Worm (Caenorhabditis elegans) whole organism, mixed stage, embryonic: Measurements from ENCODE around the gene tmd-2.
A peak's percentile ranks its signal among the peaks of the same experiment; 100 is the strongest.

Source experiments
- M03D4.4 ChIP-seq: sonication (generic microtip); optimal IDR thresholded peaks from 2 replicates; lab custom pipeline; 2017; ENCODE audit warnings: mild to moderate bottlenecking, missing genetic modification characterization, missing compliant biosample characterization
- bed-3 ChIP-seq: fragments of 200-800 bp; sonication (Bioruptor generic); optimal IDR thresholded peaks from 3 replicates; lab custom pipeline; 2018; ENCODE audit warnings: mild to moderate bottlenecking, missing genetic modification characterization, moderate library complexity, missing compliant biosample characterization
- ceh-39 ChIP-seq: fragments of 150-350 bp; optimal IDR thresholded peaks from 2 replicates; lab custom pipeline; 2014; ENCODE audit warnings: missing biosample characterization, missing genetic modification characterization
- ceh-43 ChIP-seq: fragments of 200-800 bp; sonication (Bioruptor generic); optimal IDR thresholded peaks from 2 replicates; lab custom pipeline; 2018; ENCODE audit warnings: mild to moderate bottlenecking, missing genetic modification characterization, moderate library complexity, missing compliant biosample characterization
- ceh-83 ChIP-seq: fragments of 200-800 bp; sonication (Bioruptor generic); optimal IDR thresholded peaks from 2 replicates; lab custom pipeline; 2018; ENCODE audit warnings: mild to moderate bottlenecking, missing genetic modification characterization, missing compliant biosample characterization
- ces-1 ChIP-seq: fragments of 150-350 bp; optimal IDR thresholded peaks from 2 replicates; lab custom pipeline; 2014; ENCODE audit warnings: missing biosample characterization, missing genetic modification reagents, missing genetic modification characterization
- cnd-1 ChIP-seq: fragments of 200-800 bp; sonication (Bioruptor generic); optimal IDR thresholded peaks from 2 replicates; lab custom pipeline; 2018; ENCODE audit warnings: mild to moderate bottlenecking, missing genetic modification characterization, missing compliant biosample characterization
- drap-1 ChIP-seq: fragments of 200-800 bp; sonication (Bioruptor generic); optimal IDR thresholded peaks from 3 replicates; lab custom pipeline; 2018; ENCODE audit warnings: mild to moderate bottlenecking, missing genetic modification characterization, missing compliant biosample characterization
- elt-1 ChIP-seq: sonication (generic microtip); optimal IDR thresholded peaks from 2 replicates; lab custom pipeline; 2017; ENCODE audit warnings: missing genetic modification characterization, mild to moderate bottlenecking, missing compliant biosample characterization, antibody characterized with exemption, moderate library complexity, borderline replicate concordance; ENCODE audit not compliant: insufficient read depth
- flh-1 ChIP-seq: fragments of 200-800 bp; sonication (Bioruptor generic); optimal IDR thresholded peaks from 2 replicates; lab custom pipeline; 2018; ENCODE audit warnings: mild to moderate bottlenecking, missing genetic modification characterization, moderate library complexity, missing compliant biosample characterization
- ham-2 ChIP-seq: fragments of 200-800 bp; sonication (Bioruptor generic); optimal IDR thresholded peaks from 2 replicates; lab custom pipeline; 2018; ENCODE audit warnings: mild to moderate bottlenecking, missing genetic modification characterization, missing compliant biosample characterization
- hlh-1 ChIP-seq: fragments of 150-350 bp; optimal IDR thresholded peaks from 2 replicates; lab custom pipeline; 2014; ENCODE audit warnings: missing biosample characterization, missing genetic modification reagents, missing genetic modification characterization
- lin-13 ChIP-seq: fragments of 150-350 bp; optimal IDR thresholded peaks from 2 replicates; lab custom pipeline; 2014; ENCODE audit warnings: missing biosample characterization, missing genetic modification characterization
- lin-32 ChIP-seq: fragments of 200-800 bp; sonication (Bioruptor generic); optimal IDR thresholded peaks from 2 replicates; lab custom pipeline; 2018; ENCODE audit warnings: mild to moderate bottlenecking, missing genetic modification characterization, missing compliant biosample characterization
- lsy-2 ChIP-seq: fragments of 150-350 bp; optimal IDR thresholded peaks from 2 replicates; lab custom pipeline; 2014; ENCODE audit warnings: missing biosample characterization, missing genetic modification characterization
- mab-5 ChIP-seq: fragments of 150-350 bp; optimal IDR thresholded peaks from 2 replicates; lab custom pipeline; 2014; ENCODE audit warnings: missing biosample characterization, missing genetic modification characterization
- mep-1 ChIP-seq: fragments of 150-350 bp; optimal IDR thresholded peaks from 2 replicates; lab custom pipeline; 2017; ENCODE audit warnings: missing biosample characterization, missing genetic modification reagents, missing genetic modification characterization, inconsistent platforms
- mls-2 ChIP-seq: sonication (generic microtip); optimal IDR thresholded peaks from 2 replicates; lab custom pipeline; 2016; ENCODE audit warnings: mild to moderate bottlenecking, missing genetic modification characterization, moderate library complexity, missing compliant biosample characterization
- nhr-12 ChIP-seq: fragments of 150-350 bp; optimal IDR thresholded peaks from 2 replicates; lab custom pipeline; 2014; ENCODE audit warnings: missing biosample characterization, missing genetic modification characterization
- nhr-2 ChIP-seq: fragments of 150-350 bp; optimal IDR thresholded peaks from 2 replicates; lab custom pipeline; 2014; ENCODE audit warnings: missing biosample characterization, missing genetic modification characterization
- nhr-237 ChIP-seq: fragments of 150-350 bp; optimal IDR thresholded peaks from 2 replicates; lab custom pipeline; 2014; ENCODE audit warnings: missing biosample characterization, missing genetic modification characterization
- nhr-76 ChIP-seq: sonication (generic microtip); optimal IDR thresholded peaks from 2 replicates; lab custom pipeline; 2017; ENCODE audit warnings: missing biosample characterization, missing genetic modification characterization
- pha-4 ChIP-seq: fragments of 150-350 bp; optimal IDR thresholded peaks from 2 replicates; lab custom pipeline; 2018; ENCODE audit warnings: missing biosample characterization, missing genetic modification reagents, missing genetic modification characterization
- sem-2 ChIP-seq: fragments of 200-800 bp; sonication (Bioruptor generic); optimal IDR thresholded peaks from 2 replicates; lab custom pipeline; 2018; ENCODE audit warnings: mild to moderate bottlenecking, missing genetic modification characterization, missing compliant biosample characterization
- snpc-4 ChIP-seq: fragments of 150-350 bp; optimal IDR thresholded peaks from 2 replicates; lab custom pipeline; 2014; ENCODE audit warnings: missing biosample characterization, missing genetic modification characterization
- sptf-1 ChIP-seq: sonication (generic microtip); optimal IDR thresholded peaks from 2 replicates; lab custom pipeline; 2017; ENCODE audit warnings: mild to moderate bottlenecking, missing genetic modification characterization, moderate library complexity, missing compliant biosample characterization
- tbx-8 ChIP-seq: fragments of 200-800 bp; sonication (Bioruptor generic); optimal IDR thresholded peaks from 2 replicates; lab custom pipeline; 2018; ENCODE audit warnings: mild to moderate bottlenecking, missing genetic modification characterization, moderate library complexity, missing compliant biosample characterization
- unc-120 ChIP-seq: sonication (generic microtip); optimal IDR thresholded peaks from 2 replicates; lab custom pipeline; 2017; ENCODE audit warnings: missing genetic modification characterization, missing compliant biosample characterization; ENCODE audit not compliant: poor library complexity, severe bottlenecking
- unc-39 ChIP-seq: fragments of 150-350 bp; optimal IDR thresholded peaks from 2 replicates; lab custom pipeline; 2014; ENCODE audit warnings: missing biosample characterization, missing genetic modification characterization
- unc-62 ChIP-seq: fragments of 150-350 bp; optimal IDR thresholded peaks from 2 replicates; lab custom pipeline; 2014; ENCODE audit warnings: missing biosample characterization, missing genetic modification reagents, missing genetic modification characterization
- zip-8 ChIP-seq: fragments of 150-350 bp; optimal IDR thresholded peaks from 2 replicates; lab custom pipeline; 2014; ENCODE audit warnings: missing biosample characterization, missing genetic modification characterization
- ztf-11 ChIP-seq: fragments of 150-350 bp; optimal IDR thresholded peaks from 2 replicates; lab custom pipeline; 2014; ENCODE audit warnings: missing biosample characterization, missing genetic modification characterization

Gene tmd-2

DNA sequence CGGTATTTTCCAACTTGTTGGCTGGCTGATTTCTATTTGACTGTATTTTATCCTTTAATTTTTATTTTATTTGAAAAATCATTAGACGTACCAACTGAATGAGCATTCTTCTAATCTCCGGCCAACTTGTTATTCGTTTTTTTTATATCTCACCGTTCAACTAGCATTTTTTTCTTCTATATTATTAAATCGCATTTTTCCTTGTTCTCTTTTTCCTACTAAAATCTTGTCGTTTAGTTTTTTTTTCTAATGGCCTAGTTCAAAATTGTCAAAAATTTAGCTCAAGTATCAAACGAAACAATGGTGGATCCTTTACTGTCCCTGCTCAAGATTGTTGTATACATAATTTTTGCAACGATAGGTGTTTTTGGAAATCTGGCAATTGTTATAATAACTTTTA lies 16.9 kb downstream of the tmd-2 start, which contains the start of gene srsx-22:
Gene srsx-22, plus strand, starts transcription at position 301 of the 400 bp plus-strand sequence.
- TF ChIP-seq nhr-12 (tag; lab: Kevin White, UChicago): no peak

ce11 chrV:8355435-8356212 lies 21.2 kb downstream of the tmd-2 start, which contains the start of gene mom-2:
Gene mom-2, plus strand, starts transcription at chrV:8355988.
- no peak for TF ChIP-seq nhr-76 (tag; lab: Kevin White, UChicago)
- TF ChIP-seq mep-1: no peak
- no peak for TF ChIP-seq nhr-2 (tag; lab: Kevin White, UChicago)
- no peak for TF ChIP-seq mls-2 (tag; lab: Kevin White, UChicago)
- no peak for TF ChIP-seq ceh-83 (GFP tag; lab: Kevin White, UChicago)
- no peak for TF ChIP-seq drap-1 (GFP tag; lab: Kevin White, UChicago)
- no peak for TF ChIP-seq zip-8 (tag; lab: Kevin White, UChicago)
- no peak for TF ChIP-seq sem-2 (GFP tag; lab: Kevin White, UChicago)
- no peak for TF ChIP-seq unc-120 (tag; lab: Kevin White, UChicago)
- no peak for TF ChIP-seq unc-62
- no peak for TF ChIP-seq lsy-2 (tag; lab: Kevin White, UChicago)
- TF ChIP-seq ztf-11 (tag; lab: Kevin White, UChicago): no peak
- TF ChIP-seq cnd-1 (tag; lab: Kevin White, UChicago): no peak
- no peak for TF ChIP-seq pha-4

- no peak for TF ChIP-seq mab-5 (tag; lab: Kevin White, UChicago)
- TF ChIP-seq cnd-1 (tag; lab: Kevin White, UChicago): no peak
- TF ChIP-seq unc-39: no peak
- no peak for TF ChIP-seq tbx-8 (GFP tag; lab: Kevin White, UChicago)
- TF ChIP-seq flh-1 (GFP tag; lab: Kevin White, UChicago): no peak
- no peak for TF ChIP-seq zip-8 (tag; lab: Kevin White, UChicago)
- no peak for TF ChIP-seq drap-1 (GFP tag; lab: Kevin White, UChicago)
- TF ChIP-seq sptf-1 (tag; lab: Kevin White, UChicago): no peak
- no peak for TF ChIP-seq lsy-2 (tag; lab: Kevin White, UChicago)
- TF ChIP-seq bed-3: no peak
- TF ChIP-seq snpc-4 (tag; lab: Kevin White, UChicago): no peak
- TF ChIP-seq ceh-43 (GFP tag; lab: Kevin White, UChicago): no peak
- TF ChIP-seq lin-13 (tag; lab: Kevin White, UChicago): no peak
- no peak for TF ChIP-seq ceh-39
Measured at ce11 chrV:8357756-8358155, 23.3 kb downstream of the tmd-2 start.

DNA sequence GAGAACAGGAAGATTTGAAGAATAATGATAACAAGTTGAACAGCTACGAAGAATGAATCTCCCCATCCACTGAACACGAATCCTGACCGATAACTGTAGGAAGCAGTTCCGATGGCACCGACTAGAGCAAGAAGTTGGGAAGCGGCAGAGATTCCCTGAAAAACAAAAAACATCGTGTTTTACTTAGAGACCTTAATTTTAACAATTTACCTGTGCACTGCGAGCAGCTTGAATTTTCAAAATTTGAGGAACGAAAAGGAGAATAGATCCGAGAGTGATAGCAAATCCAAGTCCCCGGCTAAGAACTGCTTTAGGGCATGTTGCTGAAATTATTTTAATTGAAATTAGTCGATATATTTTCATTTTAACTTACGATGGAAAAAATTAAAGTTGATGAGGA lies 24.2 kb downstream of the tmd-2 start:
- TF ChIP-seq M03D4.4 (tag; lab: Kevin White, UChicago) (no peak), tbx-8 (GFP tag; lab: Kevin White, UChicago) (no peak), ztf-11 (tag; lab: Kevin White, UChicago) (no peak), unc-62 (no peak), pha-4 (no peak), lsy-2 (tag; lab: Kevin White, UChicago) (no peak), nhr-2 (tag; lab: Kevin White, UChicago) (no peak), hlh-1 (tag; lab: Kevin White, UChicago) (no peak), ham-2 (no peak), mep-1 (no peak), unc-120 (tag; lab: Kevin White, UChicago) (no peak), snpc-4 (tag; lab: Kevin White, UChicago) (no peak), drap-1 (GFP tag; lab: Kevin White, UChicago) (no peak), cnd-1 (tag; lab: Kevin White, UChicago) (no peak), lin-32 (GFP tag; lab: Kevin White, UChicago) (no peak)

DNA sequence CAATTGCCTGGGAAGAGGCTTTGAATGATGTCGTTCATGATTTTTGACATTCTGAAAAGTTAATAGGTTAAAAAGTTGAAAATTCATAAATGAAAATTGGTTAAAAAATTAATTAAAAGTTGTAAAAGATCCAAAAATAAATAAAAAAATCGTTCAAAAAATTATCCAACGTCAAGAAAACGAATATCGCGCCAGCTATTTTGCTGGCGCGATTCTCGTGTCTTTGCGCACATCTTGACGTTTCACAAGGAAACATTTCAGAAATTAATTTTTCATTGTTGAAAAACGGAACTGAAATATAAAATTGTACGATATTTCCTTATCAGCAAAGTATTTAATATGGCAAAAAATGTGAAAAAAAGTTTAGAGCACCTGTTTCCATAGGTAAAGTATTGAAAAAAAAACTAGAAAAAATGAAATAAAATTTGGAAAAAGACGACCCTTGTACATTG lies 24.7 kb downstream of the tmd-2 start, which contains the start of gene mpdu-1:
Gene mpdu-1, minus strand, starts transcription at position 51 of the 452 bp plus-strand sequence.
- TF ChIP-seq lsy-2 (tag; lab: Kevin White, UChicago): peak; percentile 23
- TF ChIP-seq ceh-43 (GFP tag; lab: Kevin White, UChicago): no peak
- TF ChIP-seq ces-1: peak; percentile 49
- TF ChIP-seq pha-4: peak; percentile 4
- no peak for TF ChIP-seq sem-2 (GFP tag; lab: Kevin White, UChicago)
- TF ChIP-seq elt-1 (tag; lab: Kevin White, UChicago): no peak
- TF ChIP-seq drap-1 (GFP tag; lab: Kevin White, UChicago): no peak
- no peak for TF ChIP-seq nhr-2 (tag; lab: Kevin White, UChicago)
- no peak for TF ChIP-seq nhr-237
- TF ChIP-seq M03D4.4 (tag; lab: Kevin White, UChicago): no peak
- TF ChIP-seq mep-1: peak; percentile 45
- no peak for TF ChIP-seq unc-62
